Fruit fly (Drosophila melanogaster): ENCODE data around the gene bdwf.
A peak's percentile ranks its signal among the peaks of the same experiment; 100 is the strongest.

bdwf gene

dm6 chr3R:17042838-17043569 is at the start of gene bdwf, which contains the start of gene Patr-1:
Gene bdwf, minus strand, starts transcription at chr3R:17043136.
Gene Patr-1, plus strand, starts transcription at chr3R:17043564.
- TF ChIP-seq CG8478 (optimal IDR thresholded peaks at IDR 0.05) = no peak
- TF ChIP-seq CTCF (optimal IDR thresholded peaks at IDR 0.05) = no peak

- TF ChIP-seq CTCF (optimal IDR thresholded peaks at IDR 0.05) = no peak
- no peak for TF ChIP-seq CG8478 (optimal IDR thresholded peaks at IDR 0.05)
These were observed 45.2 kb upstream of the bdwf start, which contains the start of gene cal1 for dm6 chr3R:17087977-17088618. Gene cal1, plus strand, starts transcription at chr3R:17088280.

- TF ChIP-seq CTCF (optimal IDR thresholded peaks at IDR 0.05) (no peak), CG8478 (optimal IDR thresholded peaks at IDR 0.05) (no peak)
These were observed 42.3 kb upstream of the bdwf start, which contains the start of gene GckIII for dm6 chr3R:17085029-17085807. Gene GckIII, plus strand, starts transcription at chr3R:17085513.

dm6 chr3R:17082471-17082870 is 39.5 kb upstream of the bdwf start:
- no peak for TF ChIP-seq CTCF (optimal IDR thresholded peaks at IDR 0.05)
- TF ChIP-seq CG8478 (optimal IDR thresholded peaks at IDR 0.05) = no peak

- TF ChIP-seq CTCF (optimal IDR thresholded peaks at IDR 0.05) (no peak), CG8478 (optimal IDR thresholded peaks at IDR 0.05) (no peak)
These were observed 38.5 kb upstream of the bdwf start for dm6 chr3R:17081359-17081935.

- TF ChIP-seq CG8478 (optimal IDR thresholded peaks at IDR 0.05) (no peak), CTCF (optimal IDR thresholded peaks at IDR 0.05) (no peak)
These were observed 37.9 kb upstream of the bdwf start for dm6 chr3R:17080666-17081358.

- peak in 1 of 2 experiments; percentile 54 for TF ChIP-seq CTCF (optimal IDR thresholded peaks at IDR 0.05)
- TF ChIP-seq CG8478 (optimal IDR thresholded peaks at IDR 0.05) = no peak
These were observed 36.9 kb upstream of the bdwf start, which contains the start of the genes Keap1 and kuk for dm6 chr3R:17079859-17080255. Gene Keap1, minus strand, starts transcription at chr3R:17079945. Gene kuk, plus strand, starts transcription at chr3R:17080244.

- no peak for TF ChIP-seq CTCF (optimal IDR thresholded peaks at IDR 0.05)
- TF ChIP-seq CG8478 (optimal IDR thresholded peaks at IDR 0.05) = no peak
These were observed 36.3 kb upstream of the bdwf start for dm6 chr3R:17078961-17079858.

- TF ChIP-seq CTCF (optimal IDR thresholded peaks at IDR 0.05) = peak in 1 of 2 experiments; percentile 8
- no peak for TF ChIP-seq CG8478 (optimal IDR thresholded peaks at IDR 0.05)
These were observed 35.1 kb upstream of the bdwf start for dm6 chr3R:17077968-17078417.

- TF ChIP-seq CTCF (optimal IDR thresholded peaks at IDR 0.05) (peak; percentile 14 to 34), CG8478 (optimal IDR thresholded peaks at IDR 0.05) (no peak)
These were observed 29.7 kb upstream of the bdwf start, which contains the start of the genes Ns1 and mRpS11 for dm6 chr3R:17072526-17073114. Gene Ns1, minus strand, starts transcription at chr3R:17072675. Gene mRpS11, plus strand, starts transcription at chr3R:17072732.

dm6 chr3R:17067721-17068120 is 24.8 kb upstream of the bdwf start:
- TF ChIP-seq CG8478 (optimal IDR thresholded peaks at IDR 0.05) = no peak
- TF ChIP-seq CTCF (optimal IDR thresholded peaks at IDR 0.05) = no peak

dm6 chr3R:17066828-17067430 is 24.0 kb upstream of the bdwf start:
- TF ChIP-seq CG8478 (optimal IDR thresholded peaks at IDR 0.05) = no peak
- no peak for TF ChIP-seq CTCF (optimal IDR thresholded peaks at IDR 0.05)

Measured in S2 (cell line).